Worm (Caenorhabditis elegans): Measurements from ENCODE around the gene gars-1.
A peak's percentile ranks its signal among the peaks of the same experiment; 100 is the strongest.

gars-1 gene

DNA sequence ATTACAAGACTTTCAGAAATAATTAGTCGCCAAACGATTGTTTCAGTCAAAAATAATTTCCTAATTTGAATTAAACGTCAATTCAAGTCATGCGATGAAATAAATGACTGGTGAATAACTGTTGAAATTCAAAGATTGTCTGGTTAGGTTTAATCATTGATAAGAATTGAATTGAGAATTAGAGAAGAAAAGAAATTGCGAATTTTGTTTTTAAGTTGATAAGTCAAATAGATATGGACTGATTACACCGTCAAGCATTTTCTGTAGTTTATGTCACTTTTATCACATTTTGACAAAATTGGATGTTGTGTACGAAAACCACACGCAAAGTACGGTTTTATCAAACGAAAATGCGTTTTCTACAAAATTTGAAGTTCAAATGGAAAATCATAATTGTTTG, 37.8 kb upstream of the gars-1 start (continued):
- TF ChIP-seq egl-43 (GFP tag; IDR thresholded peaks at IDR 0.05), result no peak
- no peak for TF ChIP-seq madf-5 (GFP tag; IDR thresholded peaks at IDR 0.05)
- TF ChIP-seq nhr-25 (tag; optimal IDR thresholded peaks at IDR 0.05; ENCODE audit: borderline replicate concordance, insufficient read depth), result no peak
- no peak for TF ChIP-seq mxl-2 (GFP tag; conservative IDR thresholded peaks at IDR 0.05)
- TF ChIP-seq ceh-44 (GFP tag; IDR thresholded peaks at IDR 0.05), result no peak
- peak; percentile 57; the same call in 1 of the 2 replicates for TF ChIP-seq nhr-41 (GFP tag; IDR thresholded peaks at IDR 0.05)
- TF ChIP-seq hif-1 (tag; optimal IDR thresholded peaks at IDR 0.05), result peak in 1 of 2 experiments; percentile 47
- peak in 1 of 2 experiments; percentile 26 for TF ChIP-seq daf-16 (GFP tag; optimal IDR thresholded peaks at IDR 0.05)
- peak; percentile 94 for TF ChIP-seq daf-16 (tag; optimal IDR thresholded peaks at IDR 0.05)
- TF ChIP-seq mdl-1 (tag; optimal IDR thresholded peaks at IDR 0.05), result no peak
- TF ChIP-seq cey-2 (tag; optimal IDR thresholded peaks at IDR 0.05; ENCODE audit: borderline replicate concordance, insufficient read depth), result peak; percentile 12
- TF ChIP-seq lir-3 (tag; optimal IDR thresholded peaks at IDR 0.05), result no peak
- no peak for TF ChIP-seq F49E8.2 (tag; optimal IDR thresholded peaks at IDR 0.05; ENCODE audit: borderline replicate concordance)
- TF ChIP-seq spr-3 (GFP tag; optimal IDR thresholded peaks at IDR 0.05), result no peak
- TF ChIP-seq ceh-62 (tag; optimal IDR thresholded peaks at IDR 0.05), result no peak
- TF ChIP-seq zip-11 (GFP tag; IDR thresholded peaks at IDR 0.05), result no peak
- no peak for TF ChIP-seq skn-1 (tag; optimal IDR thresholded peaks at IDR 0.05)
- TF ChIP-seq zfp-2 (tag; optimal IDR thresholded peaks at IDR 0.05), result no peak
- TF ChIP-seq fos-1 (tag; optimal IDR thresholded peaks at IDR 0.05), result no peak
- TF ChIP-seq Y105C5A.15 (GFP tag; IDR thresholded peaks at IDR 0.05), result no peak
- no peak for TF ChIP-seq dmd-8 (GFP tag; IDR thresholded peaks at IDR 0.05)
- no peak for TF ChIP-seq gei-8 (GFP tag; optimal IDR thresholded peaks at IDR 0.05)
- no peak for TF ChIP-seq snpc-4 (tag; optimal IDR thresholded peaks at IDR 0.05)
- no peak for TF ChIP-seq ceh-82 (tag; optimal IDR thresholded peaks at IDR 0.05)
- no peak for TF ChIP-seq set-16 (GFP tag; IDR thresholded peaks at IDR 0.05)
- no peak for TF ChIP-seq nhr-76 (tag; optimal IDR thresholded peaks at IDR 0.05)
- no peak for TF ChIP-seq lin-29 (GFP tag; IDR thresholded peaks at IDR 0.05)
- TF ChIP-seq spr-1 (tag; optimal IDR thresholded peaks at IDR 0.05), result no peak
- no peak for TF ChIP-seq Y75B8A.6 (GFP tag; IDR thresholded peaks at IDR 0.05)
- peak; percentile 97 for TF ChIP-seq nhr-77 (tag; optimal IDR thresholded peaks at IDR 0.05)
- no peak for TF ChIP-seq attf-4 (tag; optimal IDR thresholded peaks at IDR 0.05)
- TF ChIP-seq nhr-102 (tag; optimal IDR thresholded peaks at IDR 0.05), result peak; percentile 79
- no peak for TF ChIP-seq D1046.2 (GFP tag; IDR thresholded peaks at IDR 0.05)
- no peak for TF ChIP-seq lin-39 (tag; optimal IDR thresholded peaks at IDR 0.05)
- TF ChIP-seq hlh-11 (tag; optimal IDR thresholded peaks at IDR 0.05), result peak; percentile 86
- TF ChIP-seq snpc-1.2 (GFP tag; IDR thresholded peaks at IDR 0.05), result no peak
- no peak for TF ChIP-seq ama-1 (optimal IDR thresholded peaks at IDR 0.05)
- no peak for TF ChIP-seq F26F4.8 (GFP tag; conservative IDR thresholded peaks at IDR 0.05)
- TF ChIP-seq Y5F2A.4 (GFP tag; optimal IDR thresholded peaks at IDR 0.05), result no peak
- no peak for TF ChIP-seq F10B5.3 (tag; optimal IDR thresholded peaks at IDR 0.05)
- no peak for TF ChIP-seq mxl-3 (GFP tag; optimal IDR thresholded peaks at IDR 0.05)
- no peak for TF ChIP-seq zfp-3 (GFP tag; conservative IDR thresholded peaks at IDR 0.05)
- no peak for TF ChIP-seq zip-2 (tag; optimal IDR thresholded peaks at IDR 0.05)
- TF ChIP-seq saeg-2 (GFP tag; IDR thresholded peaks at IDR 0.05), result no peak
- TF ChIP-seq dve-1 (tag; optimal IDR thresholded peaks at IDR 0.05; ENCODE audit: insufficient read depth), result peak; percentile 97
- no peak for TF ChIP-seq ZK546.5 (tag; optimal IDR thresholded peaks at IDR 0.05)
- no peak for TF ChIP-seq unc-39 (tag; optimal IDR thresholded peaks at IDR 0.05)
- no peak for TF ChIP-seq mes-2 (tag; optimal IDR thresholded peaks at IDR 0.05; ENCODE audit: poor library complexity, severe bottlenecking)
- TF ChIP-seq daf-8 (GFP tag; IDR thresholded peaks at IDR 0.05), result no peak
- no peak for TF ChIP-seq ceh-32 (tag; optimal IDR thresholded peaks at IDR 0.05; ENCODE audit: poor library complexity)
- TF ChIP-seq lsy-2 (tag; optimal IDR thresholded peaks at IDR 0.05), result peak in 1 of 2 experiments; percentile 58
- TF ChIP-seq tag-97 (GFP tag; IDR thresholded peaks at IDR 0.05), result no peak

Measured in whole organism, L4 larva.